1 fruit fly cellular context compared by ENCODE assay signal in genomic region chrX:9497123-9497522, dm6.
TF ChIP-seq lines count a peak whose summit lies in the region.

No protein-coding gene starts in this region.

TF ChIP-seq in whole organism, embryonic, 481 proteins besides CTCF, POLR2A, EP300 and RAD21 (continued from another document):
- TF ChIP-seq Scr (GFP tag; IDR thresholded peaks at IDR 0.05; lab: Robert Waterston, UW; ENCODE audit: partially characterized antibody) (peak; percentile 36), CG16815 (GFP tag; optimal IDR thresholded peaks at IDR 0.05; lab: Kevin White, UChicago) (no peak), HLH3B (GFP tag; IDR thresholded peaks at IDR 0.05; lab: Robert Waterston, UW) (no peak), sens (GFP tag; lab: Kevin White, UChicago) (peak; percentile 76), grau (tag; optimal IDR thresholded peaks at IDR 0.05; lab: Kevin White, UChicago) (no peak), CG11456 (GFP tag; IDR thresholded peaks at IDR 0.05; lab: Robert Waterston, UW) (0 out of 3 replicates have a peak, but pooled peaks have one; percentile 27), D (optimal IDR thresholded peaks at IDR 0.05; lab: Kevin White, UChicago) (peak; percentile 75), D (GFP tag; optimal IDR thresholded peaks at IDR 0.05; lab: Kevin White, UChicago) (no peak), CG3281 (GFP tag; optimal IDR thresholded peaks at IDR 0.05; lab: Kevin White, UChicago) (no peak), cg (GFP tag; optimal IDR thresholded peaks at IDR 0.05; lab: Kevin White, UChicago) (peak; percentile 80), pros (GFP tag; optimal IDR thresholded peaks at IDR 0.05; lab: Kevin White, UChicago) (peak; percentile 72), CG34224 (GFP tag; IDR thresholded peaks at IDR 0.05; lab: Robert Waterston, UW; ENCODE audit: partially characterized antibody) (0 out of 3 replicates have a peak, but pooled peaks have one; percentile 16), CG9817 (tag; optimal IDR thresholded peaks at IDR 0.05; lab: Kevin White, UChicago) (no peak), CG7357 (GFP tag; IDR thresholded peaks at IDR 0.05; lab: Robert Waterston, UW) (no peak), CG5180 (GFP tag; optimal IDR thresholded peaks at IDR 0.05; lab: Kevin White, UChicago) (peak; percentile 53), Dip2 (GFP tag; IDR thresholded peaks at IDR 0.05; lab: Robert Waterston, UW) (no peak), hbn (GFP tag; IDR thresholded peaks at IDR 0.05; lab: Robert Waterston, UW; ENCODE audit: partially characterized antibody) (0 out of 2 replicates have a peak, but pooled peaks have one; percentile 14), CG17385 (GFP tag; optimal IDR thresholded peaks at IDR 0.05; lab: Kevin White, UChicago) (peak; percentile 91), CG8478 (optimal IDR thresholded peaks at IDR 0.05; lab: Kevin White, UChicago) (peak; percentile 85)
